Worm (Caenorhabditis elegans): Measurements from ENCODE around the gene pgp-11.

ce11 chrII:8016167-8016566, 12.1 kb upstream of the pgp-11 start:
- TF ChIP-seq tab-1 (GFP tag; IDR thresholded peaks at IDR 0.05): no peak
- TF ChIP-seq med-1 (GFP tag; optimal IDR thresholded peaks at IDR 0.05; ENCODE audit: insufficient read depth): no peak
- no peak for TF ChIP-seq ztf-23 (GFP tag; IDR thresholded peaks at IDR 0.05)
- no peak for TF ChIP-seq flt-1 (GFP tag; IDR thresholded peaks at IDR 0.05)

All from whole organism, midembryonic.